Fruit fly (Drosophila melanogaster) S2 (cell line): ENCODE data around the gene cad.

Experiments used
- CG8478 ChIP-seq: fragments of >200 bp; optimal IDR thresholded peaks from 2 replicates; lab custom pipeline; 2018
- CTCF ChIP-seq, 2 experiments: fragments of >200 bp; optimal IDR thresholded peaks; 2 replicates each; lab custom pipeline; 2018

dm6 chr2L:20829309-20829708 lies 58.8 kb downstream of the cad start, which contains the start of gene CG31673:
- no peak for TF ChIP-seq CTCF (optimal IDR thresholded peaks at IDR 0.05; lab: Kevin White, UChicago)
- no peak for TF ChIP-seq CG8478 (lab: Kevin White, UChicago)
